Fruit fly (Drosophila melanogaster): ENCODE data around the gene skd.

Gene skd

DNA sequence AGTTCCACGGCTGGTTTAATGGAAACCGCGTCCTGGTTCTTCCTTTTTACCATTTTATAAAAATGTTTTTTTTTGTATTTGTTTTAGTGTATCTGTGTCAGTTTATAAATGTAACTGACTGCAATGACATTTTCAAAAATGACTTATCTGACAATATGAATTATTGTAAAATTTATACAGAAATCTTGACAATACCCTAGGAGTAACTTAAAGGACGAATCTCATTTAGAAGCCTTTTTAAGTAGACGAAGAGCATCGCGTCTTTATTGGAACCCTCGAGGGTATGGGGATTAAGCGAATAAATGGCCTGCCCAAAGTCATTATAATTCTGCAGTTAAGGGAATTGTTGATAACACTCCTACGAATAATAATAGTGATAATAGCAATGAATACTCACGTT is 60.6 kb downstream of the skd start, which contains the start of gene CG12983:
Gene CG12983 (minus strand): TSS at position 101 of the 400 bp plus-strand sequence.
- no peak for TF ChIP-seq CG8924 (tag; optimal IDR thresholded peaks at IDR 0.05)
- TF ChIP-seq Hey (tag; optimal IDR thresholded peaks at IDR 0.05): no peak
- no peak for TF ChIP-seq al (GFP tag; IDR thresholded peaks at IDR 0.05)
- TF ChIP-seq CG2199 (GFP tag; IDR thresholded peaks at IDR 0.05): no peak
- no peak for TF ChIP-seq CG3065 (GFP tag; optimal IDR thresholded peaks at IDR 0.05)
- no peak for TF ChIP-seq Ravus (GFP tag; IDR thresholded peaks at IDR 0.05)
- no peak for TF ChIP-seq Bteb2 (GFP tag; optimal IDR thresholded peaks at IDR 0.05)

DNA sequence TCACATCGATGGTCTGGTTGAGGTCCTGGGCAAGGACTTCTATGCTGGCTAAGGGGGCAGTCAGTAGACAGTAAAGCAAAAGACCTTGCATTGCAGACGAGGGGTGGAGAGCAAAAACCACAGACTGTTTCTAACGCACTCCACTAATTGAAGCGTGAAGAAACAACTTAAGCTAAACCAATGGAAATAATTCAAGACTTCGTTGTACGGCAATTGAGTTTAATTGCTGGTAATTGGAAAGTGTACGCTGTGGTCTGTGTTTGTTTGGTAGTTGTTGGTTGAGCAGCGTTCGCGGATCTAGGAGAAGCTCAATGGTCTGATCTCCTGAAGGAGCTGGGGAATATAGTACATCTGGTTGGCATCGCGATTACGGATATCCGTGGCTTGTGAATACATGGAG is 64.8 kb downstream of the skd start, which contains the start of gene CG10587:
Gene CG10587 (minus strand): TSS at position 101 of the 400 bp plus-strand sequence.
- no peak for TF ChIP-seq trem (tag; optimal IDR thresholded peaks at IDR 0.05)
- TF ChIP-seq unc-4 (GFP tag; IDR thresholded peaks at IDR 0.05; ENCODE audit: partially characterized antibody): no peak
- no peak for TF ChIP-seq Sox102F (GFP tag; optimal IDR thresholded peaks at IDR 0.05)
- no peak for TF ChIP-seq CG18764 (GFP tag; optimal IDR thresholded peaks at IDR 0.05)
- TF ChIP-seq CG9932 (GFP tag; IDR thresholded peaks at IDR 0.05): no peak
- TF ChIP-seq ro (GFP tag; IDR thresholded peaks at IDR 0.05): no peak
- TF ChIP-seq CTCF (GFP tag; optimal IDR thresholded peaks at IDR 0.05): no peak
- TF ChIP-seq CG17361 (GFP tag; IDR thresholded peaks at IDR 0.05): no peak
- no peak for TF ChIP-seq CG1529 (GFP tag; optimal IDR thresholded peaks at IDR 0.05)
- TF ChIP-seq CG15011 (GFP tag; optimal IDR thresholded peaks at IDR 0.05): no peak
- no peak for TF ChIP-seq dm (GFP tag; optimal IDR thresholded peaks at IDR 0.05)
- no peak for TF ChIP-seq phol (tag; optimal IDR thresholded peaks at IDR 0.05)
- no peak for TF ChIP-seq Pdp1 (GFP tag; optimal IDR thresholded peaks at IDR 0.05)
- TF ChIP-seq CG18619 (GFP tag; optimal IDR thresholded peaks at IDR 0.05): no peak
- TF ChIP-seq Dfd (GFP tag; optimal IDR thresholded peaks at IDR 0.05): no peak
- TF ChIP-seq slou (GFP tag; optimal IDR thresholded peaks at IDR 0.05): no peak

dm6 chr3L:20961286-20961685 is 65.9 kb downstream of the skd start, which contains the start of gene CG11037:
CG11037 (minus strand) TSS chr3L:20961386.
- TF ChIP-seq caup (GFP tag; optimal IDR thresholded peaks at IDR 0.05; ENCODE audit: severe bottlenecking) (no peak), sob (GFP tag; IDR thresholded peaks at IDR 0.05) (no peak), jing (GFP tag; optimal IDR thresholded peaks at IDR 0.05) (no peak), crol (GFP tag; IDR thresholded peaks at IDR 0.05) (no peak), Meics (GFP tag; optimal IDR thresholded peaks at IDR 0.05) (no peak), Gug (GFP tag; IDR thresholded peaks at IDR 0.05) (no peak), Dbx (GFP tag; IDR thresholded peaks at IDR 0.05) (no peak), kah (GFP tag; optimal IDR thresholded peaks at IDR 0.05) (no peak), Kr (GFP tag; optimal IDR thresholded peaks at IDR 0.05) (no peak), CG4854 (GFP tag; optimal IDR thresholded peaks at IDR 0.05) (no peak), CG10321 (GFP tag; IDR thresholded peaks at IDR 0.05) (no peak), ap (GFP tag; IDR thresholded peaks at IDR 0.05) (no peak), psq (GFP tag; optimal IDR thresholded peaks at IDR 0.05) (no peak), tio (GFP tag; optimal IDR thresholded peaks at IDR 0.05) (no peak), Ssrp (tag; optimal IDR thresholded peaks at IDR 0.05) (no peak), jumu (GFP tag; optimal IDR thresholded peaks at IDR 0.05) (no peak), CG17912 (GFP tag; optimal IDR thresholded peaks at IDR 0.05) (no peak), CG10147 (GFP tag; optimal IDR thresholded peaks at IDR 0.05) (no peak), ab (GFP tag; optimal IDR thresholded peaks at IDR 0.05) (no peak), salm (tag; optimal IDR thresholded peaks at IDR 0.05) (no peak)
